Worm (Caenorhabditis elegans): ENCODE data around the gene ptrn-1.

DNA sequence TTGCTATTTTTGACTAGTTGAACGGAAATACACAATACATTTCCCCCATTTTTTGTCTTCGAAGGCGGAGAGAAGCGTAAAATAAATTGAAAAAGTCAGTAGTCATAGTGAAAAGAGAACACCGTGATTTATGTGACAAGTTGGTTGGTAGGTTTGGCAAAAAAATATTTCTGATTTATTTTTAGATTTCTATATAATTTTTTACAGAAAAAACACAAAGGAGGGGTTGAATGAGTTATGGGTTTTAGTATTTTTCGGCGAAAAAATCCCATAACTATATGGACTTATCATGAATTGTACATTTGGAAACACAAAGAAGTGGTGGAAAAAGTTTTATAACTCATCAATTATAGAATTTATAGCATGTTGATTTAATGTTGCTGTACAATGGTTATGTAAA lies 15.5 kb upstream of the ptrn-1 start, which contains the start of gene C30G4.2:
- TF ChIP-seq unc-62 (GFP tag; optimal IDR thresholded peaks at IDR 0.05): no peak
- no peak for TF ChIP-seq C16A3.4 (tag; optimal IDR thresholded peaks at IDR 0.05)
- TF ChIP-seq ama-1 (optimal IDR thresholded peaks at IDR 0.05): no peak
- TF ChIP-seq fkh-8 (tag; optimal IDR thresholded peaks at IDR 0.05): no peak
- no peak for TF ChIP-seq nhr-11 (tag; optimal IDR thresholded peaks at IDR 0.05)
- TF ChIP-seq grh-1 (GFP tag; IDR thresholded peaks at IDR 0.05): no peak
- no peak for TF ChIP-seq tbx-2 (tag; optimal IDR thresholded peaks at IDR 0.05)
- TF ChIP-seq unc-130 (tag; optimal IDR thresholded peaks at IDR 0.05): no peak
- TF ChIP-seq ceh-88 (GFP tag; IDR thresholded peaks at IDR 0.05): no peak
- TF ChIP-seq F16B12.6 (tag; optimal IDR thresholded peaks at IDR 0.05): no peak
- TF ChIP-seq nhr-28 (tag; optimal IDR thresholded peaks at IDR 0.05): no peak

All from whole organism, L1 larva.